3 fruit fly cellular contexts compared by ENCODE assay signal in the genomic region with DNA sequence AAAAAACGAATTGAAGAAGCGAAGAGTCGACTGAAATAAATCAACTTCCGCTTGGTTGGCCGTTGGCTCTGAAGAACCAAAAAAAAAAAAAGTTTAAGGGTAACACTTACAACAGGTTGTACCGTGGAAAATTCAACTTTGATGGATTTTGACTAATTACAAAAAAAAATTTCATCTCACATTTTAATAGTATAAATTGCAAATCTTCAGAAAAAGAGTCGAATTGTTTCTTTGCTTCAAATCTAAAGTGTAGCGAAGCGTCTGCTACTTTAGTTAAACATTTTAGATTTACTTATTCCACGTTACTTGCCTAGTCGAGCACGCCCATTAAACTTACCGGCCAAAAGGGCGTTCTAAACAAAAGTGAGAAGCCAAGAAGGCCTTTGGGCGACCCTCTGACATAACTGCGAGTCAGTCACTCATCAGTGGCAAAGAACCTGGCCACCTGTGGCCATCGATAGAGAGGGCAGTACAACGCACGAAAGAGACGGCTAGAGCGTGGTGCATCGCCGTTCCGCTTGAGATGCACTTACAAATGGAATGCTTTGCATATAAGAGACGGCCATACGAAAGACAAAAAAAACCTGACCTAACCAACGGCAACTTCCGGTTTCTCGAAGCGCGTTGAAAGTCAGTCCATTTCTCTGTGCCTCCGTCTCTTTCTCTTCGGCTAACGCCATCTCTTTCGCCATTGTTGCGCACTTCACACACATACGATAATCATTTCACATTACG.
TF ChIP-seq lines count a peak whose summit lies in the region.

No protein-coding gene starts in this region.

- no peak for TF ChIP-seq CTCF in whole organism, embryonic (GFP tag; optimal IDR thresholded peaks at IDR 0.05; lab: Kevin White, UChicago)

TF ChIP-seq in whole organism, embryonic, 481 proteins besides CTCF, POLR2A, EP300 and RAD21 (continues in another document):
- TF ChIP-seq Camta (GFP tag; optimal IDR thresholded peaks at IDR 0.05; lab: Kevin White, UChicago) (no peak), CG15073 (GFP tag; optimal IDR thresholded peaks at IDR 0.05; lab: Kevin White, UChicago) (no peak), zfh1 (GFP tag; IDR thresholded peaks at IDR 0.05; lab: Robert Waterston, UW) (no peak), cg (GFP tag; optimal IDR thresholded peaks at IDR 0.05; lab: Kevin White, UChicago) (no peak), Stat92E (GFP tag; optimal IDR thresholded peaks at IDR 0.05; lab: Kevin White, UChicago) (no peak), sqz (GFP tag; optimal IDR thresholded peaks at IDR 0.05; lab: Kevin White, UChicago) (peak; percentile 31), prd (optimal IDR thresholded peaks at IDR 0.05; lab: Kevin White, UChicago) (no peak), prd (GFP tag; IDR thresholded peaks at IDR 0.05; lab: Robert Waterston, UW) (peak; percentile 20; the same call in 1 of the 3 replicates), exex (tag; optimal IDR thresholded peaks at IDR 0.05; lab: Kevin White, UChicago) (no peak), mam (GFP tag; optimal IDR thresholded peaks at IDR 0.05; lab: Kevin White, UChicago) (no peak), CG6689 (GFP tag; IDR thresholded peaks at IDR 0.05; lab: Robert Waterston, UW) (peak; percentile 19; the same call in 1 of the 2 replicates), Rfx (GFP tag; IDR thresholded peaks at IDR 0.05; lab: Robert Waterston, UW) (no peak), Awh (GFP tag; IDR thresholded peaks at IDR 0.05; lab: Robert Waterston, UW) (0 out of 2 replicates have a peak, but pooled peaks have one; percentile 22), tna (GFP tag; IDR thresholded peaks at IDR 0.05; lab: Robert Waterston, UW; ENCODE audit: partially characterized antibody) (no peak), CG12391 (tag; optimal IDR thresholded peaks at IDR 0.05; lab: Kevin White, UChicago) (no peak), CG14710 (tag; optimal IDR thresholded peaks at IDR 0.05; lab: Kevin White, UChicago) (peak; percentile 27), pros (GFP tag; optimal IDR thresholded peaks at IDR 0.05; lab: Kevin White, UChicago) (peak; percentile 28), CG16815 (GFP tag; optimal IDR thresholded peaks at IDR 0.05; lab: Kevin White, UChicago) (no peak), kay (GFP tag; optimal IDR thresholded peaks at IDR 0.05; lab: Kevin White, UChicago) (no peak), CG10267 (tag; optimal IDR thresholded peaks at IDR 0.05; lab: Kevin White, UChicago) (peak; percentile 13), Doc3 (GFP tag; IDR thresholded peaks at IDR 0.05; lab: Robert Waterston, UW; ENCODE audit: partially characterized antibody) (no peak), CG10431 (GFP tag; optimal IDR thresholded peaks at IDR 0.05; lab: Kevin White, UChicago) (no peak), row (GFP tag; IDR thresholded peaks at IDR 0.05; lab: Robert Waterston, UW) (peak; percentile 57; the same call in 2 of the 3 replicates), CG42726 (GFP tag; IDR thresholded peaks at IDR 0.05; lab: Robert Waterston, UW; ENCODE audit: partially characterized antibody) (no peak), CG8765 (GFP tag; IDR thresholded peaks at IDR 0.05; lab: Robert Waterston, UW) (no peak), Nf-YB (GFP tag; optimal IDR thresholded peaks at IDR 0.05; lab: Kevin White, UChicago) (no peak), wor (GFP tag; IDR thresholded peaks at IDR 0.05; lab: Robert Waterston, UW) (no peak)

TF ChIP-seq in whole organism, prepupa, 60 proteins besides CTCF, POLR2A, EP300 and RAD21:
- no peak for TF ChIP-seq CG6808 (GFP tag; optimal IDR thresholded peaks at IDR 0.05; lab: Kevin White, UChicago)
- TF ChIP-seq svp (GFP tag; lab: Kevin White, UChicago), result peak; percentile 31
- peak; percentile 19 for TF ChIP-seq Eip78C (GFP tag; lab: Kevin White, UChicago)

TF ChIP-seq in whole organism, pupa, 21 proteins besides CTCF, POLR2A, EP300 and RAD21:
- TF ChIP-seq Snoo (tag; optimal IDR thresholded peaks at IDR 0.05; lab: Kevin White, UChicago), result no peak
- TF ChIP-seq CG14655 (GFP tag; optimal IDR thresholded peaks at IDR 0.05; lab: Kevin White, UChicago), result peak; percentile 37
